Worm (Caenorhabditis elegans): Measurements from ENCODE around the gene C08G9.2.

DNA sequence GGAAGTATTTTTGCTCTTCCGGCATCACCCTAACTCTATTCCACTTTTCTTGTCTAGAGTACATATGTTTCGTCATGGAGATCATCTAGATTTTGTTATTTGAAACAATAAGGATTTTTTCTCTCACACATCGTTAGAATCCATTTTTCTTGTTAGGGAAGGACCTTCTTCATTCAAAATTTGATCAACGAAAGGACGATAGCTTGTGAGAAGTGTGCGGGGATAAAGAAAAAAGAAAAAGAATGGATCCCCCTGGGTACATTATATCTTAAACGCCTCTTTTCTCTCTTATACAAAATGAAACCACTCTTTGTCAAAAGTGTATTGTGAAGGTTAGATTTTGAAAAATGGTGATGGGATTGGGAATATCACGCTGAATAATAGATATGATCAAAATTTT lies 11.2 kb downstream of the C08G9.2 start:
- TF ChIP-seq tbx-2 (tag; optimal IDR thresholded peaks at IDR 0.05), result no peak
- TF ChIP-seq alr-1 (tag; optimal IDR thresholded peaks at IDR 0.05; ENCODE audit: borderline replicate concordance), result no peak
- no peak for TF ChIP-seq unc-62 (GFP tag; optimal IDR thresholded peaks at IDR 0.05)
- TF ChIP-seq nhr-11 (tag; optimal IDR thresholded peaks at IDR 0.05), result no peak
- no peak for TF ChIP-seq nhr-90 (tag; optimal IDR thresholded peaks at IDR 0.05; ENCODE audit: poor library complexity)
- TF ChIP-seq nhr-84 (tag; optimal IDR thresholded peaks at IDR 0.05), result no peak
- TF ChIP-seq ceh-88 (GFP tag; IDR thresholded peaks at IDR 0.05), result no peak
- TF ChIP-seq unc-130 (tag; optimal IDR thresholded peaks at IDR 0.05), result no peak
- no peak for TF ChIP-seq efl-3 (GFP tag; optimal IDR thresholded peaks at IDR 0.05)
- no peak for TF ChIP-seq lin-13 (GFP tag; optimal IDR thresholded peaks at IDR 0.05)
- no peak for TF ChIP-seq unc-98 (GFP tag; IDR thresholded peaks at IDR 0.05)
- no peak for TF ChIP-seq fos-1 (tag; optimal IDR thresholded peaks at IDR 0.05)
- TF ChIP-seq elt-2 (tag; optimal IDR thresholded peaks at IDR 0.05), result no peak
- no peak for TF ChIP-seq ama-1 (optimal IDR thresholded peaks at IDR 0.05)
